Fruit fly (Drosophila melanogaster) whole organism, embryonic: ENCODE data around the gene TM9SF3.

Experiments used
- CG11398 ChIP-seq: fragments of 200-800 bp; sonication (Bioruptor generic); optimal IDR thresholded peaks from 2 replicates; lab custom pipeline; 2016; ENCODE audit warnings: missing biosample characterization, missing genetic modification characterization
- CG18619 ChIP-seq: fragments of 200-800 bp; sonication (Bioruptor generic); optimal IDR thresholded peaks from 3 replicates; lab custom pipeline; 2017; ENCODE audit warnings: missing biosample characterization, mild to moderate bottlenecking, missing genetic modification characterization
- CG3995 ChIP-seq: fragments of 200-800 bp; sonication (Bioruptor generic); optimal IDR thresholded peaks from 3 replicates; lab custom pipeline; 2016; ENCODE audit warnings: missing biosample characterization, missing genetic modification characterization
- Oli ChIP-seq: fragments of 200-800 bp; sonication (Bioruptor generic); optimal IDR thresholded peaks from 2 replicates; lab custom pipeline; 2018; ENCODE audit warnings: missing biosample characterization, mild to moderate bottlenecking, missing genetic modification characterization, moderate library complexity

- TF ChIP-seq CG11398 (GFP tag; lab: Kevin White, UChicago) (no peak), CG18619 (no peak), CG3995 (GFP tag; lab: Kevin White, UChicago) (no peak), Oli (no peak)
These were observed 8.8 kb downstream of the TM9SF3 start, which contains the start of the genes Alp10 and Alp9 for dm6 chr3L:5594853-5595593.
